Fruit fly (Drosophila melanogaster) whole organism, embryonic: ENCODE measurements around the gene Ask1.
A peak's percentile ranks its signal among the peaks of the same experiment; 100 is the strongest.

Experiments
- Antp ChIP-seq: fragments of 200-800 bp; sonication (Bioruptor generic); optimal IDR thresholded peaks from 3 replicates; lab custom pipeline; 2016; ENCODE audit warnings: missing biosample characterization, missing genetic modification characterization
- Bdp1 ChIP-seq: fragments of 200-800 bp; sonication (Bioruptor generic); optimal IDR thresholded peaks from 3 replicates; lab custom pipeline; 2016; ENCODE audit warnings: missing biosample characterization, missing genetic modification characterization
- CG10462 ChIP-seq: fragments of 200-800 bp; sonication (Bioruptor generic); optimal IDR thresholded peaks from 2 replicates; lab custom pipeline; 2016; ENCODE audit warnings: missing biosample characterization, missing genetic modification characterization
- CG10979 ChIP-seq: fragments of 200-800 bp; sonication (Bioruptor generic); optimal IDR thresholded peaks from 2 replicates; lab custom pipeline; 2018; ENCODE audit warnings: missing biosample characterization, mild to moderate bottlenecking, missing genetic modification characterization, moderate library complexity
- CG12942 ChIP-seq: fragments of 200-800 bp; sonication (Bioruptor generic); optimal IDR thresholded peaks from 3 replicates; lab custom pipeline; 2016; ENCODE audit warnings: missing biosample characterization, missing genetic modification characterization
- CG14050 ChIP-seq: fragments of 200-800 bp; sonication (Bioruptor generic); IDR thresholded peaks from 3 replicates; pipeline ENCODE4 v1.3.6; 2022; ENCODE audit warnings: missing biosample characterization, missing genetic modification characterization
- CG1603 ChIP-seq: fragments of 200-800 bp; sonication (Bioruptor generic); optimal IDR thresholded peaks from 2 replicates; lab custom pipeline; 2019; ENCODE audit warnings: missing biosample characterization, mild to moderate bottlenecking, missing genetic modification characterization, moderate library complexity
- CG1647 ChIP-seq: fragments of 200-800 bp; sonication (Bioruptor generic); optimal IDR thresholded peaks from 3 replicates; lab custom pipeline; 2016; ENCODE audit warnings: missing biosample characterization, missing genetic modification characterization
- CG16813 ChIP-seq: fragments of 200-800 bp; sonication (Bioruptor generic); IDR thresholded peaks from 3 replicates; pipeline ENCODE4 v1.3.6; 2022; ENCODE audit warnings: missing biosample characterization, missing genetic modification characterization; ENCODE audit not compliant: partially characterized antibody
- CG17328 ChIP-seq: fragments of 200-800 bp; sonication (Bioruptor generic); IDR thresholded peaks from 2 replicates; pipeline ENCODE4 v1.3.6; 2022; ENCODE audit warnings: missing biosample characterization, missing genetic modification characterization
- CG17568 ChIP-seq: fragments of 200-800 bp; sonication (Bioruptor generic); optimal IDR thresholded peaks from 2 replicates; lab custom pipeline; 2018; ENCODE audit warnings: missing biosample characterization, mild to moderate bottlenecking, missing genetic modification characterization, moderate library complexity
- CG34376 ChIP-seq: fragments of 200-800 bp; sonication (Bioruptor generic); optimal IDR thresholded peaks from 2 replicates; lab custom pipeline; 2018; ENCODE audit warnings: missing biosample characterization, mild to moderate bottlenecking, missing genetic modification characterization
- CG3995 ChIP-seq: fragments of 200-800 bp; sonication (Bioruptor generic); optimal IDR thresholded peaks from 3 replicates; lab custom pipeline; 2016; ENCODE audit warnings: missing biosample characterization, missing genetic modification characterization
- CG4282 ChIP-seq: fragments of 200-800 bp; sonication (Bioruptor generic); optimal IDR thresholded peaks from 2 replicates; lab custom pipeline; 2016; ENCODE audit warnings: missing biosample characterization, missing genetic modification characterization
- CG7271 ChIP-seq: fragments of 200-800 bp; sonication (Bioruptor generic); optimal IDR thresholded peaks from 2 replicates; lab custom pipeline; 2018; ENCODE audit warnings: missing biosample characterization, mild to moderate bottlenecking, missing genetic modification characterization, moderate library complexity
- CG7928 ChIP-seq: fragments of 200-800 bp; sonication (Bioruptor generic); optimal IDR thresholded peaks from 2 replicates; lab custom pipeline; 2017; ENCODE audit warnings: missing biosample characterization, mild to moderate bottlenecking, missing genetic modification characterization
- CG9215 ChIP-seq: fragments of 200-800 bp; sonication (Bioruptor generic); IDR thresholded peaks from 2 replicates; pipeline ENCODE4 v1.3.6; 2022; ENCODE audit warnings: missing biosample characterization, missing genetic modification characterization
- CG9727 ChIP-seq: fragments of 200-800 bp; sonication (Bioruptor generic); optimal IDR thresholded peaks from 3 replicates; lab custom pipeline; 2017; ENCODE audit warnings: missing biosample characterization, mild to moderate bottlenecking, missing genetic modification characterization
- Dll ChIP-seq: fragments of 200-800 bp; sonication (Bioruptor generic); IDR thresholded peaks from 4 replicates; pipeline ENCODE4 v1.3.6; 2022; ENCODE audit warnings: missing biosample characterization, missing genetic modification characterization; ENCODE audit not compliant: partially characterized antibody
- Elba2 ChIP-seq: fragments of 200-800 bp; sonication (Bioruptor generic); optimal IDR thresholded peaks from 3 replicates; lab custom pipeline; 2016; ENCODE audit warnings: missing biosample characterization, missing genetic modification characterization
- HHEX ChIP-seq: fragments of 200-800 bp; sonication (Bioruptor generic); optimal IDR thresholded peaks from 3 replicates; lab custom pipeline; 2017; ENCODE audit warnings: missing biosample characterization, mild to moderate bottlenecking, missing genetic modification characterization, missing genetic modification reagents
- Hr78 ChIP-seq, 2 experiments: fragments of 200-800 bp in 1 of 2; fragments of >200 bp in 1 of 2; sonication (Bioruptor generic) in 1 of 2; optimal IDR thresholded peaks; 2 replicates each; lab custom pipeline; 2017 to 2019; ENCODE audit warnings: missing biosample characterization in 2 of 2, missing genetic modification characterization in 2 of 2, mild to moderate bottlenecking in 1 of 2, moderate library complexity in 1 of 2
- Lhr ChIP-seq: fragments of 200-800 bp; sonication (Bioruptor generic); optimal IDR thresholded peaks from 3 replicates; lab custom pipeline; 2017; ENCODE audit warnings: mild to moderate bottlenecking, missing biosample characterization, missing genetic modification reagents, missing genetic modification characterization
- NK7.1 ChIP-seq: fragments of 200-800 bp; sonication (Bioruptor generic); optimal IDR thresholded peaks from 3 replicates; lab custom pipeline; 2016; ENCODE audit warnings: missing biosample characterization, missing genetic modification characterization
- NfI ChIP-seq: fragments of 200-800 bp; sonication (Bioruptor generic); optimal IDR thresholded peaks from 3 replicates; lab custom pipeline; 2018; ENCODE audit warnings: missing biosample characterization, mild to moderate bottlenecking, missing genetic modification characterization, moderate library complexity
- Oli ChIP-seq: fragments of 200-800 bp; sonication (Bioruptor generic); optimal IDR thresholded peaks from 2 replicates; lab custom pipeline; 2018; ENCODE audit warnings: missing biosample characterization, mild to moderate bottlenecking, missing genetic modification characterization, moderate library complexity
- Spps ChIP-seq: fragments of 200-800 bp; sonication (Bioruptor generic); optimal IDR thresholded peaks from 2 replicates; lab custom pipeline; 2018; ENCODE audit warnings: missing biosample characterization, mild to moderate bottlenecking, missing genetic modification characterization
- Stat92E ChIP-seq, 3 experiments: fragments of >200 bp in 2 of 3; fragments of 200-800 bp in 1 of 3; sonication (Bioruptor generic) in 1 of 3; optimal IDR thresholded peaks; 2 replicates each; lab custom pipeline; 2017 to 2019; ENCODE audit warnings: missing biosample characterization in 3 of 3, missing genetic modification characterization in 3 of 3, mild to moderate bottlenecking in 1 of 3, moderate library complexity in 1 of 3
- ac ChIP-seq: fragments of 200-800 bp; sonication (Bioruptor generic); optimal IDR thresholded peaks from 3 replicates; lab custom pipeline; 2017; ENCODE audit warnings: missing biosample characterization, mild to moderate bottlenecking, missing genetic modification characterization
- corto ChIP-seq: fragments of 200-800 bp; sonication (Bioruptor generic); optimal IDR thresholded peaks from 2 replicates; lab custom pipeline; 2016; ENCODE audit warnings: missing biosample characterization, mild to moderate bottlenecking, missing genetic modification characterization, moderate library complexity
- crc ChIP-seq: fragments of 200-800 bp; sonication (Bioruptor generic); optimal IDR thresholded peaks from 2 replicates; lab custom pipeline; 2016; ENCODE audit warnings: missing biosample characterization, missing genetic modification characterization
- da ChIP-seq: fragments of 200-800 bp; sonication (Bioruptor generic); optimal IDR thresholded peaks from 2 replicates; lab custom pipeline; 2016; ENCODE audit warnings: missing biosample characterization, missing genetic modification characterization
- danr ChIP-seq: fragments of 200-800 bp; sonication (Bioruptor generic); IDR thresholded peaks from 2 replicates; pipeline ENCODE4 v1.3.6; 2022; ENCODE audit warnings: missing biosample characterization, missing genetic modification characterization
- dimm ChIP-seq: fragments of 200-800 bp; sonication (Bioruptor generic); IDR thresholded peaks from 2 replicates; pipeline ENCODE4 v1.3.6; 2022; ENCODE audit warnings: missing biosample characterization, missing genetic modification characterization
- ftz-f1 ChIP-seq: fragments of 200-800 bp; sonication (Bioruptor generic); optimal IDR thresholded peaks from 2 replicates; lab custom pipeline; 2016; ENCODE audit warnings: missing biosample characterization, missing genetic modification characterization
- gt ChIP-seq: fragments of 200-800 bp; sonication (Bioruptor generic); IDR thresholded peaks from 2 replicates; pipeline ENCODE4 v1.3.6; 2022; ENCODE audit warnings: missing biosample characterization, missing genetic modification characterization
- insv ChIP-seq, 2 experiments: fragments of 200-800 bp; sonication (Bioruptor generic); optimal IDR thresholded peaks; 3 replicates each; lab custom pipeline; 2016 to 2018; ENCODE audit warnings: missing biosample characterization in 2 of 2, missing genetic modification characterization in 2 of 2
- lab ChIP-seq: fragments of 200-800 bp; sonication (Bioruptor generic); optimal IDR thresholded peaks from 3 replicates; lab custom pipeline; 2017; ENCODE audit warnings: missing biosample characterization, missing genetic modification characterization, mild to moderate bottlenecking, moderate library complexity, missing genetic modification reagents
- nerfin-1 ChIP-seq: fragments of 200-800 bp; sonication (Bioruptor generic); optimal IDR thresholded peaks from 3 replicates; lab custom pipeline; 2019; ENCODE audit warnings: missing biosample characterization, mild to moderate bottlenecking, missing genetic modification characterization, moderate library complexity
- nom ChIP-seq: fragments of 200-800 bp; sonication (Bioruptor generic); optimal IDR thresholded peaks from 2 replicates; lab custom pipeline; 2017; ENCODE audit warnings: missing biosample characterization, missing genetic modification characterization, mild to moderate bottlenecking, moderate library complexity, missing genetic modification reagents
- org-1 ChIP-seq: fragments of 200-800 bp; sonication (Bioruptor generic); optimal IDR thresholded peaks from 2 replicates; lab custom pipeline; 2017; ENCODE audit warnings: missing biosample characterization, missing genetic modification characterization
- pan ChIP-seq, 4 experiments: fragments of >200 bp in 3 of 4; fragments of 200-800 bp in 1 of 4; sonication (Bioruptor generic) in 1 of 4; optimal IDR thresholded peaks in 3 of 4; IDR thresholded peaks in 1 of 4; 2 replicates each; pipeline versions ENCODE4 v1.3.6 to Lab custom; 2017 to 2022; ENCODE audit warnings: missing biosample characterization in 2 of 4, missing genetic modification characterization in 2 of 4, mixed read lengths in 1 of 4
- scrt ChIP-seq: fragments of 200-800 bp; sonication (Bioruptor generic); optimal IDR thresholded peaks from 2 replicates; lab custom pipeline; 2018; ENCODE audit warnings: missing biosample characterization, mild to moderate bottlenecking, missing genetic modification characterization, moderate library complexity
- sens-2 ChIP-seq: fragments of 200-800 bp; sonication (Bioruptor generic); IDR thresholded peaks from 2 replicates; pipeline ENCODE4 v1.3.6; 2022; ENCODE audit warnings: missing biosample characterization, missing genetic modification characterization
- slou ChIP-seq: fragments of 200-800 bp; sonication (Bioruptor generic); optimal IDR thresholded peaks from 3 replicates; lab custom pipeline; 2016; ENCODE audit warnings: missing biosample characterization, missing genetic modification characterization
- sr ChIP-seq: fragments of 200-800 bp; sonication (Bioruptor generic); IDR thresholded peaks from 3 replicates; pipeline ENCODE4 v1.3.6; 2022; ENCODE audit warnings: missing biosample characterization, missing genetic modification characterization
- zen ChIP-seq: fragments of 200-800 bp; sonication (Bioruptor generic); optimal IDR thresholded peaks from 3 replicates; lab custom pipeline; 2018; ENCODE audit warnings: missing biosample characterization, mild to moderate bottlenecking, missing genetic modification characterization, moderate library complexity
- zen2 ChIP-seq: fragments of 200-800 bp; sonication (Bioruptor generic); IDR thresholded peaks from 3 replicates; pipeline ENCODE4 v1.3.6; 2022; ENCODE audit warnings: missing biosample characterization, missing genetic modification characterization; ENCODE audit not compliant: partially characterized antibody
- zfh1 ChIP-seq: fragments of 200-800 bp; sonication (Bioruptor generic); IDR thresholded peaks from 3 replicates; pipeline ENCODE4 v1.3.6; 2022; ENCODE audit warnings: missing biosample characterization, missing genetic modification characterization

The Ask1 gene

dm6 chr3R:19892046-19892445, 12.5 kb downstream of the Ask1 start (continued):
- TF ChIP-seq CG10979 (tag; lab: Kevin White, UChicago) (peak; percentile 67), CG17568 (GFP tag; lab: Kevin White, UChicago) (peak; percentile 59), CG34376 (GFP tag; lab: Kevin White, UChicago) (peak; percentile 20), zfh1 (GFP tag; lab: Robert Waterston, UW) (peak; percentile 82), CG12942 (GFP tag; lab: Kevin White, UChicago) (peak; percentile 32), da (GFP tag; lab: Kevin White, UChicago) (no peak), sens-2 (GFP tag; lab: Robert Waterston, UW) (peak; percentile 55; the same call in 1 of the 2 replicates), CG17328 (GFP tag; lab: Robert Waterston, UW) (peak; percentile 58; the same call in 1 of the 2 replicates), insv (GFP tag; optimal IDR thresholded peaks at IDR 0.05; lab: Kevin White, UChicago) (no peak), HHEX (GFP tag; lab: Kevin White, UChicago) (peak; percentile 77), CG1603 (peak; percentile 89), sr (GFP tag; lab: Robert Waterston, UW) (no peak), Spps (tag; lab: Kevin White, UChicago) (peak; percentile 51), nerfin-1 (tag; lab: Kevin White, UChicago) (peak; percentile 59), CG16813 (no peak), CG4282 (GFP tag; lab: Kevin White, UChicago) (peak; percentile 49), Antp (GFP tag; lab: Kevin White, UChicago) (peak; percentile 85), CG1647 (GFP tag; lab: Kevin White, UChicago) (peak; percentile 8), NfI (GFP tag; lab: Kevin White, UChicago) (peak; percentile 65), Bdp1 (GFP tag; lab: Kevin White, UChicago) (peak; percentile 12), crc (GFP tag; lab: Kevin White, UChicago) (peak; percentile 51), CG9215 (GFP tag; lab: Robert Waterston, UW) (peak; percentile 69), CG7928 (GFP tag; lab: Kevin White, UChicago) (no peak), NK7.1 (GFP tag; lab: Kevin White, UChicago) (no peak), ac (GFP tag; lab: Kevin White, UChicago) (peak; percentile 7), Dll (GFP tag; lab: Robert Waterston, UW) (0 out of 4 replicates have a peak, but pooled peaks have one; percentile 20), gt (peak; percentile 26; the same call in 1 of the 2 replicates), scrt (peak; percentile 26), pan (optimal IDR thresholded peaks at IDR 0.05; lab: Kevin White, UChicago) (no peak), pan (GFP tag; optimal IDR thresholded peaks at IDR 0.05 in 1 of 2, IDR thresholded peaks at IDR 0.05 in 1 of 2) (peak in 1 of 2 experiments; percentile 84), zen2 (peak; percentile 33; the same call in 1 of the 3 replicates), zen (tag; lab: Kevin White, UChicago) (no peak), CG10462 (GFP tag; lab: Kevin White, UChicago) (no peak), Oli (peak; percentile 77), CG14050 (GFP tag; lab: Robert Waterston, UW) (peak; percentile 38; the same call in 1 of the 3 replicates), lab (GFP tag; lab: Kevin White, UChicago) (peak; percentile 70), nom (GFP tag; lab: Kevin White, UChicago) (no peak), ftz-f1 (GFP tag; lab: Kevin White, UChicago) (no peak), Stat92E (GFP tag; optimal IDR thresholded peaks at IDR 0.05; lab: Kevin White, UChicago) (no peak), CG3995 (GFP tag; lab: Kevin White, UChicago) (no peak), CG9727 (GFP tag; lab: Kevin White, UChicago) (peak; percentile 62), CG7271 (tag; lab: Kevin White, UChicago) (peak; percentile 9), corto (no peak), dimm (peak; percentile 49; the same call in 1 of the 2 replicates), slou (GFP tag; lab: Kevin White, UChicago) (peak; percentile 24), Elba2 (GFP tag; lab: Kevin White, UChicago) (no peak), Hr78 (GFP tag; optimal IDR thresholded peaks at IDR 0.05; lab: Kevin White, UChicago) (peak in 1 of 2 experiments; percentile 13), org-1 (peak; percentile 69), danr (GFP tag; lab: Robert Waterston, UW) (no peak), Lhr (GFP tag; lab: Kevin White, UChicago) (no peak)
